Worm (Caenorhabditis elegans): Measurements from ENCODE around the gene K02A6.4.

- TF ChIP-seq fkh-2 (tag; optimal IDR thresholded peaks at IDR 0.05) = no peak
- TF ChIP-seq fkh-10 (GFP tag; optimal IDR thresholded peaks at IDR 0.05) = no peak
- TF ChIP-seq lin-15B (tag; optimal IDR thresholded peaks at IDR 0.05) = no peak
- no peak for TF ChIP-seq lin-39 (tag; optimal IDR thresholded peaks at IDR 0.05)
Measured at ce11 chrX:8255433-8255832, 36.9 kb upstream of the K02A6.4 start.

All from whole organism, L3 larva.